Fruit fly (Drosophila melanogaster): ENCODE measurements around the gene Alms1a.

Alms1a gene

dm6 chrX:4596467-4597183, 39.2 kb downstream of the Alms1a start:
- peak; percentile 12 for TF ChIP-seq psq (GFP tag; optimal IDR thresholded peaks at IDR 0.05)
- TF ChIP-seq foxo (GFP tag; optimal IDR thresholded peaks at IDR 0.05) = no peak

- TF ChIP-seq usp (GFP tag; optimal IDR thresholded peaks at IDR 0.05) = no peak
- no peak for TF ChIP-seq Rel (GFP tag; optimal IDR thresholded peaks at IDR 0.05)
- peak; percentile 53 for TF ChIP-seq Rel (tag; optimal IDR thresholded peaks at IDR 0.05)
Measured at dm6 chrX:4592258-4592657, 43.5 kb downstream of the Alms1a start.

dm6 chrX:4590772-4591064, 45.1 kb downstream of the Alms1a start:
- TF ChIP-seq psq (GFP tag; optimal IDR thresholded peaks at IDR 0.05) (no peak), lola (GFP tag; optimal IDR thresholded peaks at IDR 0.05) (no peak), OdsH (GFP tag; optimal IDR thresholded peaks at IDR 0.05) (no peak), sage (GFP tag; optimal IDR thresholded peaks at IDR 0.05) (no peak), jim (GFP tag; optimal IDR thresholded peaks at IDR 0.05) (no peak), CG32264 (GFP tag; optimal IDR thresholded peaks at IDR 0.05) (no peak), Hr83 (GFP tag; optimal IDR thresholded peaks at IDR 0.05; ENCODE audit: poor library complexity, severe bottlenecking) (no peak), usp (GFP tag; optimal IDR thresholded peaks at IDR 0.05) (no peak), foxo (GFP tag; optimal IDR thresholded peaks at IDR 0.05) (no peak), Rel (GFP tag; optimal IDR thresholded peaks at IDR 0.05) (no peak), Rel (tag; optimal IDR thresholded peaks at IDR 0.05) (no peak), Sp1 (GFP tag; optimal IDR thresholded peaks at IDR 0.05) (no peak), Myc (optimal IDR thresholded peaks at IDR 0.05) (no peak), HLH106 (tag; optimal IDR thresholded peaks at IDR 0.05) (no peak), dmrt93B (GFP tag; optimal IDR thresholded peaks at IDR 0.05) (no peak), sv (GFP tag; optimal IDR thresholded peaks at IDR 0.05) (no peak), pan (optimal IDR thresholded peaks at IDR 0.05) (no peak), CrebA (GFP tag; optimal IDR thresholded peaks at IDR 0.05; ENCODE audit: borderline replicate concordance) (no peak), N (GFP tag; optimal IDR thresholded peaks at IDR 0.05) (no peak), fru (GFP tag; optimal IDR thresholded peaks at IDR 0.05) (no peak)

dm6 chrX:4589951-4590771, 45.6 kb downstream of the Alms1a start:
- TF ChIP-seq Jra (GFP tag; optimal IDR thresholded peaks at IDR 0.05) (no peak), rgr (GFP tag; optimal IDR thresholded peaks at IDR 0.05) (peak; percentile 89), Hr83 (GFP tag; optimal IDR thresholded peaks at IDR 0.05; ENCODE audit: poor library complexity, severe bottlenecking) (no peak), lola (GFP tag; optimal IDR thresholded peaks at IDR 0.05) (no peak), Mio (GFP tag; optimal IDR thresholded peaks at IDR 0.05) (peak; percentile 24), foxo (GFP tag; optimal IDR thresholded peaks at IDR 0.05) (peak in 1 of 2 experiments; percentile 92), h (GFP tag; optimal IDR thresholded peaks at IDR 0.05) (peak; percentile 83), fru (GFP tag; optimal IDR thresholded peaks at IDR 0.05) (peak; percentile 61), br (GFP tag; optimal IDR thresholded peaks at IDR 0.05) (peak; percentile 29), Hr78 (GFP tag; optimal IDR thresholded peaks at IDR 0.05) (no peak), Myc (optimal IDR thresholded peaks at IDR 0.05) (no peak), pan (optimal IDR thresholded peaks at IDR 0.05) (no peak), Sp1 (GFP tag; optimal IDR thresholded peaks at IDR 0.05) (peak; percentile 87), brk (GFP tag; optimal IDR thresholded peaks at IDR 0.05) (no peak), dmrt93B (GFP tag; optimal IDR thresholded peaks at IDR 0.05) (peak; percentile 94), Dif (GFP tag; optimal IDR thresholded peaks at IDR 0.05; ENCODE audit: partially characterized antibody) (no peak), sv (GFP tag; optimal IDR thresholded peaks at IDR 0.05) (peak; percentile 25), CrebA (GFP tag; optimal IDR thresholded peaks at IDR 0.05; ENCODE audit: borderline replicate concordance) (no peak), dsf (GFP tag; optimal IDR thresholded peaks at IDR 0.05; ENCODE audit: borderline replicate concordance) (no peak), usp (GFP tag; optimal IDR thresholded peaks at IDR 0.05) (no peak), N (GFP tag; optimal IDR thresholded peaks at IDR 0.05) (peak; percentile 38), jim (GFP tag; optimal IDR thresholded peaks at IDR 0.05) (no peak), HLH106 (tag; optimal IDR thresholded peaks at IDR 0.05) (peak; percentile 94), Dfd (GFP tag; optimal IDR thresholded peaks at IDR 0.05) (peak; percentile 86), GATAd (GFP tag; optimal IDR thresholded peaks at IDR 0.05) (no peak), dl (GFP tag; optimal IDR thresholded peaks at IDR 0.05; ENCODE audit: insufficient read depth in 1 of 2, partially characterized antibody in 2 of 2) (no peak), Abd-B (GFP tag; optimal IDR thresholded peaks at IDR 0.05) (no peak), woc (GFP tag; optimal IDR thresholded peaks at IDR 0.05) (peak; percentile 15), sage (GFP tag; optimal IDR thresholded peaks at IDR 0.05) (no peak), Rel (GFP tag; optimal IDR thresholded peaks at IDR 0.05) (no peak), Rel (tag; optimal IDR thresholded peaks at IDR 0.05) (peak; percentile 33), CG32264 (GFP tag; optimal IDR thresholded peaks at IDR 0.05) (no peak), tai (GFP tag; optimal IDR thresholded peaks at IDR 0.05) (peak; percentile 27), psq (GFP tag; optimal IDR thresholded peaks at IDR 0.05) (peak; percentile 78), ey (GFP tag; optimal IDR thresholded peaks at IDR 0.05) (peak; percentile 79), Hnf4 (GFP tag; optimal IDR thresholded peaks at IDR 0.05) (peak; percentile 47), Vsx2 (GFP tag; optimal IDR thresholded peaks at IDR 0.05; ENCODE audit: partially characterized antibody) (no peak), CG9705 (GFP tag; optimal IDR thresholded peaks at IDR 0.05) (peak; percentile 80), OdsH (GFP tag; optimal IDR thresholded peaks at IDR 0.05) (peak; percentile 85)
